Worm (Caenorhabditis elegans): Measurements from ENCODE around the gene T28A11.22.

ce11 chrV:3282957-3283356, 25.6 kb downstream of the T28A11.22 start, which contains the start of gene str-64:
- TF ChIP-seq him-1 (tag; optimal IDR thresholded peaks at IDR 0.05) (no peak), W03F9.2 (tag; optimal IDR thresholded peaks at IDR 0.05) (no peak)

Measured in whole organism, L4/young adult.